Fruit fly (Drosophila melanogaster) whole organism, embryonic: Measurements from ENCODE around the gene Prosalpha6.
A peak's percentile ranks its signal among the peaks of the same experiment; 100 is the strongest.

Source experiments
- Aef1 ChIP-seq: fragments of 200-800 bp; sonication (Bioruptor generic); IDR thresholded peaks from 3 replicates; pipeline ENCODE4 v1.3.6; 2022; ENCODE audit warnings: missing biosample characterization, missing genetic modification characterization
- Antp ChIP-seq: fragments of 200-800 bp; sonication (Bioruptor generic); optimal IDR thresholded peaks from 3 replicates; lab custom pipeline; 2016; ENCODE audit warnings: missing biosample characterization, missing genetic modification characterization
- BEAF-32 ChIP-seq: fragments of 200-800 bp; sonication (Bioruptor generic); optimal IDR thresholded peaks from 3 replicates; lab custom pipeline; 2017; ENCODE audit warnings: missing biosample characterization, missing genetic modification characterization, mild to moderate bottlenecking, moderate library complexity, missing genetic modification reagents
- Blimp-1 ChIP-seq: fragments of 200-800 bp; sonication (Bioruptor generic); optimal IDR thresholded peaks from 3 replicates; lab custom pipeline; 2018; ENCODE audit warnings: missing biosample characterization, missing genetic modification characterization, mild to moderate bottlenecking, moderate library complexity, missing genetic modification reagents
- CG12155 ChIP-seq: fragments of 200-800 bp; sonication (Bioruptor generic); optimal IDR thresholded peaks from 3 replicates; lab custom pipeline; 2016; ENCODE audit warnings: missing biosample characterization, missing genetic modification characterization
- CG12769 ChIP-seq: fragments of 200-800 bp; sonication (Bioruptor generic); optimal IDR thresholded peaks from 2 replicates; lab custom pipeline; 2019; ENCODE audit warnings: missing biosample characterization, mild to moderate bottlenecking, missing genetic modification characterization, moderate library complexity
- CG13287 ChIP-seq: fragments of 200-800 bp; sonication (Bioruptor generic); IDR thresholded peaks from 2 replicates; pipeline ENCODE4 v1.3.6; 2022; ENCODE audit warnings: missing biosample characterization, missing genetic modification characterization; ENCODE audit not compliant: partially characterized antibody
- CG14441 ChIP-seq: fragments of 200-800 bp; sonication (Bioruptor generic); IDR thresholded peaks from 2 replicates; pipeline ENCODE4 v1.3.6; 2022; ENCODE audit warnings: missing biosample characterization, missing genetic modification characterization
- CG14710 ChIP-seq: fragments of 200-800 bp; sonication (Bioruptor generic); optimal IDR thresholded peaks from 3 replicates; lab custom pipeline; 2019; ENCODE audit warnings: missing biosample characterization, mild to moderate bottlenecking, missing genetic modification characterization, moderate library complexity
- CG14965 ChIP-seq: fragments of 200-800 bp; sonication (Bioruptor generic); optimal IDR thresholded peaks from 2 replicates; lab custom pipeline; 2016; ENCODE audit warnings: missing biosample characterization, missing genetic modification characterization, borderline replicate concordance
- CG15269 ChIP-seq: fragments of 200-800 bp; sonication (Bioruptor generic); optimal IDR thresholded peaks from 2 replicates; lab custom pipeline; 2018; ENCODE audit warnings: missing biosample characterization, mild to moderate bottlenecking, missing genetic modification characterization, moderate library complexity
- CG17359 ChIP-seq: fragments of 200-800 bp; sonication (Bioruptor generic); optimal IDR thresholded peaks from 3 replicates; lab custom pipeline; 2018; ENCODE audit warnings: missing biosample characterization, mild to moderate bottlenecking, missing genetic modification characterization, moderate library complexity
- CG17361 ChIP-seq: fragments of 200-800 bp; sonication (Bioruptor generic); IDR thresholded peaks from 3 replicates; pipeline ENCODE4 v1.3.6; 2022; ENCODE audit warnings: missing biosample characterization, missing genetic modification characterization
- CG18011 ChIP-seq: fragments of 200-800 bp; sonication (Bioruptor generic); optimal IDR thresholded peaks from 2 replicates; lab custom pipeline; 2017; ENCODE audit warnings: missing biosample characterization, missing genetic modification characterization, mild to moderate bottlenecking, moderate library complexity, missing genotype
- CG18764 ChIP-seq: fragments of 200-800 bp; sonication (Bioruptor generic); optimal IDR thresholded peaks from 3 replicates; lab custom pipeline; 2016; ENCODE audit warnings: missing biosample characterization, missing genetic modification characterization
- CG30431 ChIP-seq: fragments of 200-800 bp; sonication (Bioruptor generic); optimal IDR thresholded peaks from 2 replicates; lab custom pipeline; 2017; ENCODE audit warnings: missing biosample characterization, missing genetic modification characterization
- CG31224 ChIP-seq: fragments of 200-800 bp; sonication (Bioruptor generic); IDR thresholded peaks from 2 replicates; pipeline ENCODE4 v1.3.6; 2022; ENCODE audit warnings: missing biosample characterization, missing genetic modification characterization
- CG4328 ChIP-seq: fragments of 200-800 bp; sonication (Bioruptor generic); optimal IDR thresholded peaks from 3 replicates; lab custom pipeline; 2017; ENCODE audit warnings: missing biosample characterization, missing genetic modification reagents, missing genetic modification characterization
- CG6854 ChIP-seq: fragments of 200-800 bp; sonication (Bioruptor generic); optimal IDR thresholded peaks from 3 replicates; lab custom pipeline; 2017; ENCODE audit warnings: missing biosample characterization, mild to moderate bottlenecking, missing genetic modification characterization
- CG7357 ChIP-seq: fragments of 200-800 bp; sonication (Bioruptor generic); IDR thresholded peaks from 3 replicates; pipeline ENCODE4 v1.3.6; 2022; ENCODE audit warnings: missing biosample characterization, missing genetic modification characterization
- Deaf1 ChIP-seq: fragments of 200-800 bp; optimal IDR thresholded peaks from 3 replicates; lab custom pipeline; 2019; ENCODE audit warnings: missing biosample characterization, mild to moderate bottlenecking, missing genetic modification characterization, moderate library complexity
- Eip74EF ChIP-seq, 2 experiments: fragments of 200-800 bp in 1 of 2; fragments of >200 bp in 1 of 2; sonication (Bioruptor generic) in 1 of 2; optimal IDR thresholded peaks; 2 replicates each; lab custom pipeline; 2017 to 2019; ENCODE audit warnings: missing biosample characterization in 2 of 2, missing genetic modification characterization in 2 of 2, mild to moderate bottlenecking in 1 of 2, moderate library complexity in 1 of 2
- Ets65A ChIP-seq: fragments of 200-800 bp; sonication (Bioruptor generic); peaks from one replicate; lab custom pipeline; 2016; ENCODE audit warnings: missing biosample characterization, missing genetic modification characterization
- H2.0 ChIP-seq: fragments of 200-800 bp; sonication (Bioruptor generic); IDR thresholded peaks from 2 replicates; pipeline ENCODE4 v1.3.6; 2022; ENCODE audit warnings: missing biosample characterization, missing genetic modification characterization
- MESR4 ChIP-seq: fragments of 200-800 bp; sonication (Bioruptor generic); optimal IDR thresholded peaks from 2 replicates; lab custom pipeline; 2018; ENCODE audit warnings: missing biosample characterization, mild to moderate bottlenecking, missing genetic modification characterization, moderate library complexity
- MTF-1 ChIP-seq: fragments of 200-800 bp; sonication (Bioruptor generic); optimal IDR thresholded peaks from 2 replicates; lab custom pipeline; 2018; ENCODE audit warnings: missing biosample characterization, mild to moderate bottlenecking, missing genetic modification characterization, borderline replicate concordance
- Nf-YA ChIP-seq: fragments of 200-800 bp; sonication (Bioruptor generic); IDR thresholded peaks from 2 replicates; pipeline ENCODE4 v1.3.6; 2022; ENCODE audit warnings: missing biosample characterization, missing genetic modification characterization
- NfI ChIP-seq: fragments of 200-800 bp; sonication (Bioruptor generic); optimal IDR thresholded peaks from 3 replicates; lab custom pipeline; 2018; ENCODE audit warnings: missing biosample characterization, mild to moderate bottlenecking, missing genetic modification characterization, moderate library complexity
- Oaz ChIP-seq: fragments of 200-800 bp; sonication (Bioruptor generic); IDR thresholded peaks from 2 replicates; pipeline ENCODE4 v1.3.6; 2022; ENCODE audit warnings: missing biosample characterization, missing genetic modification characterization
- Opbp ChIP-seq: fragments of 200-800 bp; sonication (Bioruptor generic); IDR thresholded peaks from 3 replicates; pipeline ENCODE4 v1.3.6; 2022; ENCODE audit warnings: missing biosample characterization, missing genetic modification characterization; ENCODE audit not compliant: partially characterized antibody
- Pdp1 ChIP-seq, 2 experiments: fragments of 200-800 bp; sonication (Bioruptor generic); optimal IDR thresholded peaks; 3 replicates each; lab custom pipeline; 2016; ENCODE audit warnings: missing biosample characterization in 2 of 2, missing genetic modification characterization in 2 of 2, mild to moderate bottlenecking in 1 of 2, moderate library complexity in 1 of 2
- Ptx1 ChIP-seq: fragments of 200-800 bp; sonication (Bioruptor generic); IDR thresholded peaks from 2 replicates; pipeline ENCODE4 v1.3.6; 2022; ENCODE audit warnings: missing biosample characterization, missing genetic modification characterization
- Ssrp ChIP-seq: fragments of 200-800 bp; sonication (Bioruptor generic); optimal IDR thresholded peaks from 2 replicates; lab custom pipeline; 2018; ENCODE audit warnings: missing biosample characterization, mild to moderate bottlenecking, missing genetic modification characterization, moderate library complexity
- ato ChIP-seq: fragments of 200-800 bp; sonication (Bioruptor generic); IDR thresholded peaks from 2 replicates; pipeline ENCODE4 v1.3.6; 2022; ENCODE audit warnings: missing biosample characterization, missing genetic modification characterization; ENCODE audit not compliant: partially characterized antibody
- da ChIP-seq: fragments of 200-800 bp; sonication (Bioruptor generic); optimal IDR thresholded peaks from 2 replicates; lab custom pipeline; 2016; ENCODE audit warnings: missing biosample characterization, missing genetic modification characterization
- disco-r ChIP-seq: fragments of 200-800 bp; sonication (Bioruptor generic); optimal IDR thresholded peaks from 2 replicates; lab custom pipeline; 2016; ENCODE audit warnings: missing biosample characterization, missing genetic modification characterization
- dpn ChIP-seq, 2 experiments: fragments of 200-800 bp; sonication (Bioruptor generic); optimal IDR thresholded peaks; 3 replicates each; lab custom pipeline; 2016; ENCODE audit warnings: missing biosample characterization in 2 of 2, missing genetic modification characterization in 2 of 2
- emc ChIP-seq: fragments of 200-800 bp; sonication (Bioruptor generic); optimal IDR thresholded peaks from 2 replicates; lab custom pipeline; 2016; ENCODE audit warnings: missing biosample characterization, missing genetic modification characterization
- ems ChIP-seq: fragments of 200-800 bp; sonication (Bioruptor generic); optimal IDR thresholded peaks from 3 replicates; lab custom pipeline; 2016; ENCODE audit warnings: missing biosample characterization, missing genetic modification characterization
- eve ChIP-seq, 2 experiments: fragments of >200 bp; optimal IDR thresholded peaks; 2 replicates each; lab custom pipeline; 2017; ENCODE audit warnings: missing biosample characterization in 2 of 2, missing genetic modification characterization in 2 of 2
- grn ChIP-seq: fragments of 200-800 bp; sonication (Bioruptor generic); optimal IDR thresholded peaks from 3 replicates; lab custom pipeline; 2017; ENCODE audit warnings: missing biosample characterization, missing genetic modification characterization
- hth ChIP-seq: fragments of >200 bp; optimal IDR thresholded peaks from 2 replicates; lab custom pipeline; 2017; ENCODE audit warnings: inconsistent platforms
- jigr1 ChIP-seq: fragments of 200-800 bp; sonication (Bioruptor generic); IDR thresholded peaks from 3 replicates; pipeline ENCODE4 v1.3.6; 2022; ENCODE audit warnings: missing biosample characterization, missing genetic modification characterization
- ken ChIP-seq: fragments of 200-800 bp; sonication (Bioruptor generic); IDR thresholded peaks from 3 replicates; pipeline ENCODE4 v1.3.6; 2022; ENCODE audit warnings: missing biosample characterization, missing genetic modification characterization
- lola ChIP-seq, 3 experiments: fragments of >200 bp in 2 of 3; fragments of 200-800 bp in 1 of 3; sonication (Bioruptor generic) in 1 of 3; optimal IDR thresholded peaks; 2 replicates each; lab custom pipeline; 2017 to 2019; ENCODE audit warnings: missing biosample characterization in 3 of 3, missing genetic modification characterization in 3 of 3, mild to moderate bottlenecking in 1 of 3, moderate library complexity in 1 of 3
- nerfin-1 ChIP-seq: fragments of 200-800 bp; sonication (Bioruptor generic); optimal IDR thresholded peaks from 3 replicates; lab custom pipeline; 2019; ENCODE audit warnings: missing biosample characterization, mild to moderate bottlenecking, missing genetic modification characterization, moderate library complexity
- pros ChIP-seq: fragments of 200-800 bp; sonication (Bioruptor generic); optimal IDR thresholded peaks from 3 replicates; lab custom pipeline; 2019; ENCODE audit warnings: missing biosample characterization, mild to moderate bottlenecking, missing genetic modification characterization, moderate library complexity
- pum ChIP-seq: fragments of 200-800 bp; sonication (Bioruptor generic); optimal IDR thresholded peaks from 2 replicates; lab custom pipeline; 2016; ENCODE audit warnings: missing biosample characterization, missing genetic modification characterization

The Prosalpha6 gene

dm6 chr2L:10260750-10261493 is 39.8 kb downstream of the Prosalpha6 start, which contains the start of gene Pten (continued):
- TF ChIP-seq Blimp-1 = no peak
- TF ChIP-seq Ptx1 = no peak
- peak; percentile 80 for TF ChIP-seq CG17359 (tag; lab: Kevin White, UChicago)
- TF ChIP-seq Aef1 = no peak; the same call in 2 of the 3 replicates
- TF ChIP-seq CG18011 (GFP tag; lab: Kevin White, UChicago) = no peak
- peak; percentile 45 for TF ChIP-seq CG4328 (GFP tag; lab: Kevin White, UChicago)
- TF ChIP-seq Opbp (GFP tag; lab: Robert Waterston, UW) = peak; percentile 91; the same call in 2 of the 3 replicates
- TF ChIP-seq disco-r (GFP tag; lab: Kevin White, UChicago) = no peak
- TF ChIP-seq MTF-1 = no peak
- no peak for TF ChIP-seq pros (GFP tag; lab: Kevin White, UChicago)
- no peak for TF ChIP-seq Nf-YA (GFP tag; lab: Robert Waterston, UW)
- TF ChIP-seq Oaz (GFP tag; lab: Robert Waterston, UW) = no peak
- no peak; the same call in 2 of the 3 replicates for TF ChIP-seq ken
- TF ChIP-seq grn (GFP tag; lab: Kevin White, UChicago) = peak; percentile 49
- TF ChIP-seq CG13287 (GFP tag; lab: Robert Waterston, UW) = peak; percentile 84
- peak; percentile 100 for TF ChIP-seq CG18764 (GFP tag; lab: Kevin White, UChicago)
- peak; percentile 5 for TF ChIP-seq CG6854 (GFP tag; lab: Kevin White, UChicago)
- TF ChIP-seq Pdp1 (GFP tag; optimal IDR thresholded peaks at IDR 0.05; lab: Kevin White, UChicago) = peak; percentile 56 to 60
- TF ChIP-seq ems (GFP tag; lab: Kevin White, UChicago) = peak; percentile 32
- TF ChIP-seq Eip74EF (GFP tag; optimal IDR thresholded peaks at IDR 0.05; lab: Kevin White, UChicago) = no peak
- TF ChIP-seq Ets65A = peak; percentile 95
- peak; percentile 60 for TF ChIP-seq pum (GFP tag; lab: Kevin White, UChicago)
- TF ChIP-seq CG14710 (tag; lab: Kevin White, UChicago) = peak; percentile 90
- no peak for TF ChIP-seq CG12769 (tag; lab: Kevin White, UChicago)
- TF ChIP-seq CG14965 (GFP tag; lab: Kevin White, UChicago) = no peak
- peak; percentile 63 to 76 for TF ChIP-seq dpn (GFP tag; optimal IDR thresholded peaks at IDR 0.05; lab: Kevin White, UChicago)
- TF ChIP-seq da (GFP tag; lab: Kevin White, UChicago) = no peak
- peak; percentile 88; the same call in 1 of the 3 replicates for TF ChIP-seq jigr1
- peak in 1 of 3 experiments; percentile 84 for TF ChIP-seq lola (GFP tag; optimal IDR thresholded peaks at IDR 0.05; lab: Kevin White, UChicago)
- TF ChIP-seq hth = no peak
- peak; percentile 64 for TF ChIP-seq NfI (GFP tag; lab: Kevin White, UChicago)
- TF ChIP-seq Ssrp (tag; lab: Kevin White, UChicago) = peak; percentile 71
- no peak for TF ChIP-seq Antp (GFP tag; lab: Kevin White, UChicago)
- TF ChIP-seq BEAF-32 (GFP tag; lab: Kevin White, UChicago) = peak; percentile 88
- TF ChIP-seq CG17361 (GFP tag; lab: Robert Waterston, UW) = peak; percentile 89; the same call in 2 of the 3 replicates
- TF ChIP-seq Deaf1 = no peak
- TF ChIP-seq CG15269 = no peak
- peak; percentile 57 for TF ChIP-seq CG12155 (GFP tag; lab: Kevin White, UChicago)
- TF ChIP-seq CG31224 (GFP tag; lab: Robert Waterston, UW) = no peak
- TF ChIP-seq nerfin-1 (tag; lab: Kevin White, UChicago) = peak; percentile 48
- no peak for TF ChIP-seq CG14441 (GFP tag; lab: Robert Waterston, UW)
- peak; percentile 87 for TF ChIP-seq ato (GFP tag; lab: Robert Waterston, UW)
- TF ChIP-seq MESR4 (GFP tag; lab: Kevin White, UChicago) = peak; percentile 92
- TF ChIP-seq H2.0 (GFP tag; lab: Robert Waterston, UW) = no peak; the same call in 1 of the 2 replicates
- TF ChIP-seq CG7357 (GFP tag; lab: Robert Waterston, UW) = no peak; the same call in 2 of the 3 replicates
- peak in 1 of 2 experiments; percentile 8 for TF ChIP-seq eve (GFP tag; optimal IDR thresholded peaks at IDR 0.05; lab: Kevin White, UChicago)
- peak; percentile 7 for TF ChIP-seq emc (GFP tag; lab: Kevin White, UChicago)
- TF ChIP-seq CG30431 (GFP tag; lab: Kevin White, UChicago) = no peak
